Worm (Caenorhabditis elegans): ENCODE data around the gene gbb-2.

Gene gbb-2

ce11 chrIV:4454330-4455173 is 52.0 kb downstream of the gbb-2 start, which contains the start of gene R08C7.11:
TSS of gene R08C7.11 (minus strand) at chrIV:4454937.
- TF ChIP-seq lin-13 (GFP tag; optimal IDR thresholded peaks at IDR 0.05) (no peak), zag-1 (tag; optimal IDR thresholded peaks at IDR 0.05) (no peak), nhr-85 (tag) (peak; percentile 82), lin-35 (GFP tag; optimal IDR thresholded peaks at IDR 0.05) (no peak), efl-1 (optimal IDR thresholded peaks at IDR 0.05) (peak; percentile 55), efl-1 (GFP tag; optimal IDR thresholded peaks at IDR 0.05 in 1 of 2) (peak in 1 of 2 experiments; percentile 86), blmp-1 (tag; optimal IDR thresholded peaks at IDR 0.05) (peak; percentile 77), nhr-20 (tag; optimal IDR thresholded peaks at IDR 0.05) (peak; percentile 6), nhr-19 (GFP tag; conservative IDR thresholded peaks at IDR 0.05) (peak; percentile 46; the same call in 1 of the 2 replicates), egl-13 (tag; optimal IDR thresholded peaks at IDR 0.05) (no peak), C04F5.9 (tag; optimal IDR thresholded peaks at IDR 0.05) (no peak), ceh-82 (tag; optimal IDR thresholded peaks at IDR 0.05) (peak in 1 of 3 experiments; percentile 15), zip-4 (GFP tag; optimal IDR thresholded peaks at IDR 0.05) (no peak), nhr-71 (tag; optimal IDR thresholded peaks at IDR 0.05) (peak; percentile 40), nhr-77 (tag; optimal IDR thresholded peaks at IDR 0.05) (peak; percentile 17), dpl-1 (GFP tag; optimal IDR thresholded peaks at IDR 0.05) (peak; percentile 2 to 16 (median 14)), snu-23 (GFP tag; optimal IDR thresholded peaks at IDR 0.05) (peak; percentile 39), lsy-2 (tag; optimal IDR thresholded peaks at IDR 0.05) (peak; percentile 27 to 30), fos-1 (tag; optimal IDR thresholded peaks at IDR 0.05) (no peak), ets-5 (GFP tag; IDR thresholded peaks at IDR 0.05) (no peak), skn-1 (tag; optimal IDR thresholded peaks at IDR 0.05) (peak; percentile 5), swsn-7 (tag; optimal IDR thresholded peaks at IDR 0.05) (peak; percentile 18), ceh-88 (GFP tag; IDR thresholded peaks at IDR 0.05) (no peak), rnt-1 (tag; optimal IDR thresholded peaks at IDR 0.05) (peak; percentile 63), unc-130 (tag; optimal IDR thresholded peaks at IDR 0.05) (peak; percentile 38), lin-14 (GFP tag; optimal IDR thresholded peaks at IDR 0.05) (peak; percentile 60), mep-1 (tag; optimal IDR thresholded peaks at IDR 0.05) (peak; percentile 28), grh-1 (GFP tag; IDR thresholded peaks at IDR 0.05) (no peak), ceh-90 (tag; optimal IDR thresholded peaks at IDR 0.05) (no peak), elt-3 (tag; optimal IDR thresholded peaks at IDR 0.05) (peak in 2 of 6 experiments; percentile 5 to 66), Y116A8C.19 (tag; optimal IDR thresholded peaks at IDR 0.05; ENCODE audit: borderline replicate concordance) (no peak), jun-1 (tag; optimal IDR thresholded peaks at IDR 0.05) (no peak), ztf-11 (tag; optimal IDR thresholded peaks at IDR 0.05) (no peak), sup-37 (GFP tag; optimal IDR thresholded peaks at IDR 0.05) (peak; percentile 34)

- TF ChIP-seq nhr-85 (tag) (peak; percentile 37), nhr-12 (tag; optimal IDR thresholded peaks at IDR 0.05) (no peak)
Observed at ce11 chrIV:4451576-4451975, 55.0 kb downstream of the gbb-2 start, which contains the start of gene R08C7.1. TSS of gene R08C7.1 (plus strand) at chrIV:4451876.

- no peak for TF ChIP-seq zag-1 (tag; optimal IDR thresholded peaks at IDR 0.05)
- no peak for TF ChIP-seq hlh-17 (GFP tag; optimal IDR thresholded peaks at IDR 0.05; ENCODE audit: borderline replicate concordance)
- TF ChIP-seq ztf-11 (tag; optimal IDR thresholded peaks at IDR 0.05) = no peak
- no peak for TF ChIP-seq pqm-1 (tag; optimal IDR thresholded peaks at IDR 0.05)
- TF ChIP-seq grh-1 (GFP tag; IDR thresholded peaks at IDR 0.05) = no peak
- TF ChIP-seq tlp-1 (tag; optimal IDR thresholded peaks at IDR 0.05) = no peak
- TF ChIP-seq aly-2 (tag; optimal IDR thresholded peaks at IDR 0.05) = no peak
- no peak for TF ChIP-seq hpl-2 (GFP tag; optimal IDR thresholded peaks at IDR 0.05)
- no peak for TF ChIP-seq mef-2 (tag; optimal IDR thresholded peaks at IDR 0.05)
- TF ChIP-seq elt-3 (tag; optimal IDR thresholded peaks at IDR 0.05) = peak in 1 of 6 experiments; percentile 10
- no peak for TF ChIP-seq mdl-1 (tag; optimal IDR thresholded peaks at IDR 0.05)
- no peak for TF ChIP-seq sup-37 (GFP tag; optimal IDR thresholded peaks at IDR 0.05)
- TF ChIP-seq nhr-85 (tag) = peak; percentile 4
- TF ChIP-seq C04F5.9 (tag; optimal IDR thresholded peaks at IDR 0.05) = no peak
- no peak for TF ChIP-seq ceh-82 (tag; optimal IDR thresholded peaks at IDR 0.05)
- TF ChIP-seq snu-23 (GFP tag; optimal IDR thresholded peaks at IDR 0.05) = no peak
- TF ChIP-seq fkh-10 (GFP tag; optimal IDR thresholded peaks at IDR 0.05) = no peak
- no peak for TF ChIP-seq efl-3 (GFP tag; optimal IDR thresholded peaks at IDR 0.05)
- TF ChIP-seq C16A3.4 (tag; optimal IDR thresholded peaks at IDR 0.05) = no peak
- TF ChIP-seq F16B12.6 (tag; optimal IDR thresholded peaks at IDR 0.05) = no peak
- TF ChIP-seq nhr-90 (tag; optimal IDR thresholded peaks at IDR 0.05; ENCODE audit: poor library complexity) = peak; percentile 45
- no peak for TF ChIP-seq efl-1 (optimal IDR thresholded peaks at IDR 0.05)
- TF ChIP-seq efl-1 (GFP tag; optimal IDR thresholded peaks at IDR 0.05 in 1 of 2) = no peak
- no peak for TF ChIP-seq ceh-88 (GFP tag; IDR thresholded peaks at IDR 0.05)
Observed at ce11 chrIV:4449843-4450242, 56.7 kb downstream of the gbb-2 start.
